Fruit fly (Drosophila melanogaster): ENCODE data around the gene nej.
A peak's percentile ranks its signal among the peaks of the same experiment; 100 is the strongest.

DNA sequence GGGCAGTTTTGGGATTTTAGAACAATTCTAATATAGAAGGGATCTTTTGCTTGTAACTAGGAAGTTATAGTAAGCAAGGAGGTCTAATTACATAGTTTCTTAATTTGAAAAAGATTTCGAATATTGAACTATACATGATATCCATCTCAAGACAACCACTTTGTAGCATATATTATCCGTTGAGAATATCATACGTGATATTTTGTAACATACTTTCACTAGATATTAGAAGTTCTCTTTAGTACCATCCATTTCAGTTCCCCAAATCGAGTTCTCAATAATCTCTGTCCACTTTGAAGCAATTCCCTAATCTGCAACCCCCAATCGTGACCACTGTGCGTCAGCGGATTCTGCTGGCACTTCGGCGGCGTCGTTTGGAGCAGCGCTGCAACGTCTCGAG lies 71.4 kb downstream of the nej start:
- TF ChIP-seq dmrt93B (GFP tag; optimal IDR thresholded peaks at IDR 0.05), result no peak
- no peak for TF ChIP-seq CG9705 (GFP tag; optimal IDR thresholded peaks at IDR 0.05)
- peak; percentile 23 for TF ChIP-seq ey (GFP tag; optimal IDR thresholded peaks at IDR 0.05)
- TF ChIP-seq tai (GFP tag; optimal IDR thresholded peaks at IDR 0.05), result no peak
- no peak for TF ChIP-seq lola (GFP tag; optimal IDR thresholded peaks at IDR 0.05)
- no peak for TF ChIP-seq Rel (GFP tag; optimal IDR thresholded peaks at IDR 0.05)
- TF ChIP-seq Rel (tag; optimal IDR thresholded peaks at IDR 0.05), result no peak
- TF ChIP-seq dsf (GFP tag; optimal IDR thresholded peaks at IDR 0.05; ENCODE audit: borderline replicate concordance), result no peak
- TF ChIP-seq HLH106 (tag; optimal IDR thresholded peaks at IDR 0.05), result peak; percentile 12
- no peak for TF ChIP-seq Hnf4 (GFP tag; optimal IDR thresholded peaks at IDR 0.05)
- no peak for TF ChIP-seq br (GFP tag; optimal IDR thresholded peaks at IDR 0.05)
- no peak for TF ChIP-seq sage (GFP tag; optimal IDR thresholded peaks at IDR 0.05)
- no peak for TF ChIP-seq h (GFP tag; optimal IDR thresholded peaks at IDR 0.05)
- peak; percentile 24 for TF ChIP-seq psq (GFP tag; optimal IDR thresholded peaks at IDR 0.05)
